Fruit fly (Drosophila melanogaster) whole organism, embryonic: ENCODE results near the gene fzy.

Experiments
- Adf1 ChIP-seq: fragments of 200-800 bp; sonication (Bioruptor generic); IDR thresholded peaks from 2 replicates; pipeline ENCODE4 v1.3.6; 2022; ENCODE audit warnings: missing biosample characterization, missing genetic modification characterization
- Atf-2 ChIP-seq: fragments of 200-800 bp; sonication (Bioruptor generic); optimal IDR thresholded peaks from 2 replicates; lab custom pipeline; 2016; ENCODE audit warnings: missing biosample characterization, missing genetic modification characterization
- Awh ChIP-seq: fragments of 200-800 bp; sonication (Bioruptor generic); IDR thresholded peaks from 2 replicates; pipeline ENCODE4, ENCODE4 v1.3.6; 2022; ENCODE audit warnings: missing biosample characterization, missing genetic modification characterization
- B-H1 ChIP-seq: fragments of 200-800 bp; sonication (Bioruptor generic); IDR thresholded peaks from 3 replicates; pipeline ENCODE4 v1.3.6; 2022; ENCODE audit warnings: missing biosample characterization, missing genetic modification characterization
- B-H2 ChIP-seq: fragments of 200-800 bp; sonication (Bioruptor generic); optimal IDR thresholded peaks from 2 replicates; lab custom pipeline; 2018; ENCODE audit warnings: missing biosample characterization, mild to moderate bottlenecking, missing genetic modification characterization
- CG11247 ChIP-seq: fragments of 200-800 bp; sonication (Bioruptor generic); IDR thresholded peaks from 2 replicates; pipeline ENCODE4 v1.3.6; 2022; ENCODE audit warnings: missing biosample characterization, missing genetic modification characterization
- CG11695 ChIP-seq: fragments of 200-800 bp; sonication (Bioruptor generic); IDR thresholded peaks from 3 replicates; pipeline ENCODE4 v1.3.6; 2022; ENCODE audit warnings: missing biosample characterization, missing genetic modification characterization
- CG12299 ChIP-seq: fragments of 200-800 bp; sonication (Bioruptor generic); optimal IDR thresholded peaks from 2 replicates; lab custom pipeline; 2018; ENCODE audit warnings: missing biosample characterization, mild to moderate bottlenecking, missing genetic modification characterization
- CG12659 ChIP-seq: fragments of 200-800 bp; sonication (Bioruptor generic); optimal IDR thresholded peaks from 3 replicates; lab custom pipeline; 2017; ENCODE audit warnings: mild to moderate bottlenecking, missing biosample characterization, missing genetic modification reagents, missing genetic modification characterization
- CG12769 ChIP-seq: fragments of 200-800 bp; sonication (Bioruptor generic); optimal IDR thresholded peaks from 2 replicates; lab custom pipeline; 2019; ENCODE audit warnings: missing biosample characterization, mild to moderate bottlenecking, missing genetic modification characterization, moderate library complexity
- CG13296 ChIP-seq: fragments of 200-800 bp; sonication (Bioruptor generic); optimal IDR thresholded peaks from 3 replicates; lab custom pipeline; 2018; ENCODE audit warnings: missing biosample characterization, mild to moderate bottlenecking, missing genetic modification characterization
- CG13424 ChIP-seq: fragments of 200-800 bp; sonication (Bioruptor generic); optimal IDR thresholded peaks from 2 replicates; lab custom pipeline; 2019; ENCODE audit warnings: missing biosample characterization, mild to moderate bottlenecking, missing genetic modification characterization, moderate library complexity
- CG1603 ChIP-seq: fragments of 200-800 bp; sonication (Bioruptor generic); optimal IDR thresholded peaks from 2 replicates; lab custom pipeline; 2019; ENCODE audit warnings: missing biosample characterization, mild to moderate bottlenecking, missing genetic modification characterization, moderate library complexity
- CG17328 ChIP-seq: fragments of 200-800 bp; sonication (Bioruptor generic); IDR thresholded peaks from 2 replicates; pipeline ENCODE4 v1.3.6; 2022; ENCODE audit warnings: missing biosample characterization, missing genetic modification characterization
- CG17359 ChIP-seq: fragments of 200-800 bp; sonication (Bioruptor generic); optimal IDR thresholded peaks from 3 replicates; lab custom pipeline; 2018; ENCODE audit warnings: missing biosample characterization, mild to moderate bottlenecking, missing genetic modification characterization, moderate library complexity
- CG17385 ChIP-seq: fragments of 200-800 bp; sonication (Bioruptor generic); optimal IDR thresholded peaks from 3 replicates; lab custom pipeline; 2018; ENCODE audit warnings: missing biosample characterization, mild to moderate bottlenecking, missing genetic modification characterization
- CG2202 ChIP-seq: fragments of 200-800 bp; sonication (Bioruptor generic); optimal IDR thresholded peaks from 2 replicates; lab custom pipeline; 2018; ENCODE audit warnings: missing biosample characterization, mild to moderate bottlenecking, missing genetic modification characterization
- CG2875 ChIP-seq: fragments of 200-800 bp; sonication (Bioruptor generic); optimal IDR thresholded peaks from 2 replicates; lab custom pipeline; 2017; ENCODE audit warnings: missing biosample characterization, mild to moderate bottlenecking, missing genetic modification characterization, missing genetic modification reagents
- CG33557 ChIP-seq: fragments of 200-800 bp; sonication (Bioruptor generic); optimal IDR thresholded peaks from 2 replicates; lab custom pipeline; 2019; ENCODE audit warnings: missing biosample characterization, mild to moderate bottlenecking, missing genetic modification characterization, moderate library complexity
- CG3407 ChIP-seq: fragments of 200-800 bp; sonication (Bioruptor generic); optimal IDR thresholded peaks from 2 replicates; lab custom pipeline; 2018; ENCODE audit warnings: missing biosample characterization, mild to moderate bottlenecking, missing genetic modification characterization
- CG34422 ChIP-seq: fragments of 200-800 bp; sonication (Bioruptor generic); IDR thresholded peaks from 3 replicates; pipeline ENCODE4 v1.3.6; 2022; ENCODE audit warnings: missing biosample characterization, missing genetic modification characterization
- CG9727 ChIP-seq: fragments of 200-800 bp; sonication (Bioruptor generic); optimal IDR thresholded peaks from 3 replicates; lab custom pipeline; 2017; ENCODE audit warnings: missing biosample characterization, mild to moderate bottlenecking, missing genetic modification characterization
- D19A ChIP-seq: fragments of 200-800 bp; optimal IDR thresholded peaks from 3 replicates; lab custom pipeline; 2019; ENCODE audit warnings: missing biosample characterization, mild to moderate bottlenecking, missing genetic modification characterization, moderate library complexity
- Dad ChIP-seq: fragments of 200-800 bp; sonication (Bioruptor generic); optimal IDR thresholded peaks from 3 replicates; lab custom pipeline; 2016; ENCODE audit warnings: missing biosample characterization, missing genetic modification characterization
- Fer1 ChIP-seq: fragments of 200-800 bp; sonication (Bioruptor generic); optimal IDR thresholded peaks from 2 replicates; lab custom pipeline; 2017; ENCODE audit warnings: missing biosample characterization, mild to moderate bottlenecking, missing genetic modification characterization
- Fer3 ChIP-seq: fragments of 200-800 bp; sonication (Bioruptor generic); optimal IDR thresholded peaks from 2 replicates; lab custom pipeline; 2018; ENCODE audit warnings: missing biosample characterization, mild to moderate bottlenecking, missing genetic modification characterization, moderate library complexity
- HLH3B ChIP-seq: fragments of 200-800 bp; sonication (Bioruptor generic); IDR thresholded peaks from 2 replicates; pipeline ENCODE4 v1.3.6; 2022; ENCODE audit warnings: missing biosample characterization, missing genetic modification characterization
- HLHmδ ChIP-seq: fragments of 200-800 bp; sonication (Bioruptor generic); optimal IDR thresholded peaks from 2 replicates; lab custom pipeline; 2018; ENCODE audit warnings: missing biosample characterization, mild to moderate bottlenecking, missing genetic modification characterization, moderate library complexity
- Max ChIP-seq: fragments of 200-800 bp; sonication (Bioruptor generic); optimal IDR thresholded peaks from 2 replicates; lab custom pipeline; 2016; ENCODE audit warnings: missing biosample characterization, mild to moderate bottlenecking, missing genetic modification characterization
- Nf-YA ChIP-seq: fragments of 200-800 bp; sonication (Bioruptor generic); IDR thresholded peaks from 2 replicates; pipeline ENCODE4 v1.3.6; 2022; ENCODE audit warnings: missing biosample characterization, missing genetic modification characterization
- Rfx ChIP-seq: fragments of 200-800 bp; sonication (Bioruptor generic); IDR thresholded peaks from 2 replicates; pipeline ENCODE4 v1.3.6; 2022; ENCODE audit warnings: missing biosample characterization, missing genetic modification characterization
- Sox100B ChIP-seq: fragments of 200-800 bp; sonication (Bioruptor generic); optimal IDR thresholded peaks from 3 replicates; lab custom pipeline; 2018; ENCODE audit warnings: missing biosample characterization, mild to moderate bottlenecking, missing genetic modification characterization
- abd-A ChIP-seq: fragments of 200-800 bp; sonication (Bioruptor generic); optimal IDR thresholded peaks from 3 replicates; lab custom pipeline; 2019; ENCODE audit warnings: missing biosample characterization, mild to moderate bottlenecking, missing genetic modification characterization, moderate library complexity
- ash1 ChIP-seq: fragments of 200-800 bp; sonication (Bioruptor generic); optimal IDR thresholded peaks from 2 replicates; lab custom pipeline; 2018; ENCODE audit warnings: missing biosample characterization, mild to moderate bottlenecking, missing genetic modification characterization
- az2 ChIP-seq: fragments of 200-800 bp; sonication (Bioruptor generic); optimal IDR thresholded peaks from 3 replicates; lab custom pipeline; 2016; ENCODE audit warnings: missing biosample characterization, missing genetic modification characterization
- bsh ChIP-seq, 2 experiments: fragments of 200-800 bp; sonication (Bioruptor generic); optimal IDR thresholded peaks; 2 replicates each; lab custom pipeline; 2017 to 2018; ENCODE audit warnings: mild to moderate bottlenecking in 2 of 2, missing biosample characterization in 2 of 2, missing genetic modification characterization in 2 of 2, moderate library complexity in 1 of 2
- chinmo ChIP-seq: fragments of 200-800 bp; sonication (Bioruptor generic); IDR thresholded peaks from 4 replicates; pipeline ENCODE4 v1.3.6; 2022; ENCODE audit warnings: missing biosample characterization, missing genetic modification characterization; ENCODE audit not compliant: partially characterized antibody
- exex ChIP-seq: fragments of 200-800 bp; sonication (Bioruptor generic); optimal IDR thresholded peaks from 4 replicates; lab custom pipeline; 2018; ENCODE audit warnings: missing biosample characterization, mild to moderate bottlenecking, missing genetic modification characterization, moderate library complexity
- eyg ChIP-seq: fragments of 200-800 bp; sonication (Bioruptor generic); optimal IDR thresholded peaks from 3 replicates; lab custom pipeline; 2016; ENCODE audit warnings: missing biosample characterization, missing genetic modification characterization
- fd64A ChIP-seq: fragments of 200-800 bp; sonication (Bioruptor generic); optimal IDR thresholded peaks from 3 replicates; lab custom pipeline; 2018; ENCODE audit warnings: missing biosample characterization, mild to moderate bottlenecking, missing genetic modification characterization
- jigr1 ChIP-seq: fragments of 200-800 bp; sonication (Bioruptor generic); IDR thresholded peaks from 3 replicates; pipeline ENCODE4 v1.3.6; 2022; ENCODE audit warnings: missing biosample characterization, missing genetic modification characterization
- kay ChIP-seq: fragments of 200-800 bp; sonication (Bioruptor generic); optimal IDR thresholded peaks from 2 replicates; lab custom pipeline; 2016; ENCODE audit warnings: missing biosample characterization, missing genetic modification characterization
- ken ChIP-seq: fragments of 200-800 bp; sonication (Bioruptor generic); IDR thresholded peaks from 3 replicates; pipeline ENCODE4 v1.3.6; 2022; ENCODE audit warnings: missing biosample characterization, missing genetic modification characterization
- org-1 ChIP-seq: fragments of 200-800 bp; sonication (Bioruptor generic); optimal IDR thresholded peaks from 2 replicates; lab custom pipeline; 2017; ENCODE audit warnings: missing biosample characterization, missing genetic modification characterization
- otp ChIP-seq: fragments of 200-800 bp; sonication (Bioruptor generic); IDR thresholded peaks from 3 replicates; pipeline ENCODE4, ENCODE4 v1.3.6; 2022; ENCODE audit warnings: missing biosample characterization, missing genetic modification characterization
- phol ChIP-seq: fragments of 200-800 bp; sonication (Bioruptor generic); optimal IDR thresholded peaks from 3 replicates; lab custom pipeline; 2018; ENCODE audit warnings: missing biosample characterization, mild to moderate bottlenecking, missing genetic modification characterization, moderate library complexity
- sens ChIP-seq: fragments of 200-800 bp; sonication (Bioruptor generic); peaks from one replicate; lab custom pipeline; 2016; ENCODE audit warnings: missing biosample characterization, missing genetic modification characterization
- sima ChIP-seq: fragments of 200-800 bp; sonication (Bioruptor generic); optimal IDR thresholded peaks from 2 replicates; lab custom pipeline; 2016; ENCODE audit warnings: missing biosample characterization, missing genetic modification characterization
- slbo ChIP-seq: fragments of 200-800 bp; sonication (Bioruptor generic); IDR thresholded peaks from 2 replicates; pipeline ENCODE4 v1.3.6; 2022; ENCODE audit warnings: missing biosample characterization, missing genetic modification characterization
- tio ChIP-seq: fragments of 200-800 bp; sonication (Bioruptor generic); optimal IDR thresholded peaks from 2 replicates; lab custom pipeline; 2017; ENCODE audit warnings: missing biosample characterization, missing genetic modification characterization, inconsistent platforms

Gene fzy

DNA sequence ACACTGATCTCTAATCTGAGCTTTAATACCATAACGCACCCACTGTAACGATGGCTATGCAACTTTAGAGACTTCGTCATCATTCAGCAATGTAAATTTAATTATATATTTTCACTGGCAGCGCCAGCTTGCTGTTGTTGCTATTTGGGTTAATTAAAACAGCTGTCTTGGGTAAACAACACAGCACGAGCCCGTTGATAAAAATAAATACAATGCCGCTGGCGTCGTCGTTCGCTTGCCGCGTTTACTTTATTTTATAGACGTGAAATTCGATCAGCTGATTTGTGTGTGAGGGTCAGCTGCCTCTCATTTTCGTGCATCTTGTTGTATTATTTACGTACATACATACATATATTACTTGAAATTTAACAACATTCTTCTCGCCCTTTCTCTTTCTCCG is 38.0 kb upstream of the fzy start (continued):
- TF ChIP-seq CG3407 (GFP tag; lab: Kevin White, UChicago) (peak; percentile 56), kay (peak; percentile 6), CG2875 (peak; percentile 44), otp (GFP tag; lab: Robert Waterston, UW) (peak; percentile 31; the same call in 2 of the 3 replicates), B-H2 (GFP tag; lab: Kevin White, UChicago) (peak; percentile 25), Awh (peak; percentile 65; the same call in 1 of the 2 replicates), CG2202 (tag; lab: Kevin White, UChicago) (peak; percentile 17), ash1 (GFP tag; lab: Kevin White, UChicago) (peak; percentile 48), CG17359 (peak; percentile 28), CG12299 (peak; percentile 7), CG11247 (GFP tag; lab: Robert Waterston, UW) (peak; percentile 23; the same call in 1 of the 2 replicates), CG34422 (GFP tag; lab: Robert Waterston, UW) (peak; percentile 22; the same call in 1 of the 3 replicates), az2 (GFP tag; lab: Kevin White, UChicago) (no peak), CG12659 (GFP tag; lab: Kevin White, UChicago) (peak; percentile 9), Dad (GFP tag; lab: Kevin White, UChicago) (no peak), CG17385 (GFP tag; lab: Kevin White, UChicago) (peak; percentile 17), bsh (GFP tag; optimal IDR thresholded peaks at IDR 0.05; lab: Kevin White, UChicago) (peak in 1 of 2 experiments; percentile 34), CG11695 (GFP tag; lab: Robert Waterston, UW) (no peak), sima (GFP tag; lab: Kevin White, UChicago) (no peak), Adf1 (peak; percentile 41; the same call in 1 of the 2 replicates), HLH3B (GFP tag; lab: Robert Waterston, UW) (peak; percentile 11; the same call in 1 of the 2 replicates), B-H1 (GFP tag; lab: Robert Waterston, UW) (no peak; the same call in 2 of the 3 replicates), CG9727 (peak; percentile 26), CG13424 (peak; percentile 13), ken (no peak), chinmo (GFP tag; lab: Robert Waterston, UW) (peak; percentile 61; the same call in 2 of the 4 replicates), sens (GFP tag; lab: Kevin White, UChicago) (peak; percentile 59), abd-A (peak; percentile 51), Nf-YA (GFP tag; lab: Robert Waterston, UW) (no peak), fd64A (GFP tag; lab: Kevin White, UChicago) (peak; percentile 62), Atf-2 (GFP tag; lab: Kevin White, UChicago) (no peak), CG12769 (peak; percentile 56), exex (tag; lab: Kevin White, UChicago) (peak; percentile 29), eyg (GFP tag; lab: Kevin White, UChicago) (peak; percentile 1), CG33557 (GFP tag; lab: Kevin White, UChicago) (peak; percentile 32), HLHmδ (GFP tag; lab: Kevin White, UChicago) (peak; percentile 15), slbo (GFP tag; lab: Robert Waterston, UW) (0 out of 2 replicates have a peak, but pooled peaks have one; percentile 14), CG13296 (peak; percentile 71), D19A (tag; lab: Kevin White, UChicago) (peak; percentile 1), phol (tag; lab: Kevin White, UChicago) (no peak), org-1 (GFP tag; lab: Kevin White, UChicago) (peak; percentile 20), Max (peak; percentile 30), Fer3 (tag; lab: Kevin White, UChicago) (peak; percentile 8), Fer1 (peak; percentile 67), tio (GFP tag; lab: Kevin White, UChicago) (no peak), CG17328 (0 out of 2 replicates have a peak, but pooled peaks have one; percentile 31), Sox100B (GFP tag; lab: Kevin White, UChicago) (peak; percentile 1), Rfx (GFP tag; lab: Robert Waterston, UW) (peak; percentile 32; the same call in 1 of the 2 replicates), CG1603 (peak; percentile 43), jigr1 (GFP tag; lab: Robert Waterston, UW) (no peak)
